Worm (Caenorhabditis elegans): Measurements from ENCODE around the gene ooc-5.

Gene ooc-5

ce11 chrII:9014188-9014587 is 21.2 kb downstream of the ooc-5 start:
- TF ChIP-seq somi-1 (GFP tag; optimal IDR thresholded peaks at IDR 0.05) (no peak), F10E7.11 (tag; optimal IDR thresholded peaks at IDR 0.05) (no peak), attf-6 (GFP tag; IDR thresholded peaks at IDR 0.05) (no peak), bed-1 (GFP tag; IDR thresholded peaks at IDR 0.05) (no peak), fkh-3 (tag; optimal IDR thresholded peaks at IDR 0.05) (no peak), snpc-3.4 (tag; optimal IDR thresholded peaks at IDR 0.05) (no peak), tbx-9 (tag; optimal IDR thresholded peaks at IDR 0.05; ENCODE audit: borderline replicate concordance) (no peak), aptf-2 (GFP tag; conservative IDR thresholded peaks at IDR 0.05) (no peak), K12H6.12 (tag; optimal IDR thresholded peaks at IDR 0.05) (no peak), nhr-120 (GFP tag; IDR thresholded peaks at IDR 0.05) (no peak), Y95B8A.8 (GFP tag; IDR thresholded peaks at IDR 0.05) (no peak), aptf-3 (GFP tag; IDR thresholded peaks at IDR 0.05) (no peak), ztf-18 (tag; optimal IDR thresholded peaks at IDR 0.05) (no peak), chd-7 (tag; optimal IDR thresholded peaks at IDR 0.05) (no peak), dpff-1 (tag; optimal IDR thresholded peaks at IDR 0.05) (no peak), ztf-28 (GFP tag; IDR thresholded peaks at IDR 0.05) (no peak), nhr-80 (tag; optimal IDR thresholded peaks at IDR 0.05) (no peak), C17E4.6 (GFP tag; IDR thresholded peaks at IDR 0.05) (no peak), madf-6 (GFP tag; IDR thresholded peaks at IDR 0.05) (no peak)

- TF ChIP-seq dox-1 (GFP tag; IDR thresholded peaks at IDR 0.05) (0 out of 2 replicates have a peak, but pooled peaks have one; percentile 9), sptf-2 (GFP tag; optimal IDR thresholded peaks at IDR 0.05) (no peak)
Measured at ce11 chrII:9014877-9015505, 22.0 kb downstream of the ooc-5 start.

- TF ChIP-seq sptf-2 (GFP tag; optimal IDR thresholded peaks at IDR 0.05), result no peak
- no peak for TF ChIP-seq ceh-100 (GFP tag; IDR thresholded peaks at IDR 0.05)
- TF ChIP-seq ztf-22 (GFP tag; optimal IDR thresholded peaks at IDR 0.05), result no peak
- no peak for TF ChIP-seq Y95B8A.8 (GFP tag; IDR thresholded peaks at IDR 0.05)
- TF ChIP-seq madf-3 (GFP tag; IDR thresholded peaks at IDR 0.05), result no peak
- TF ChIP-seq ekl-4 (GFP tag; IDR thresholded peaks at IDR 0.05), result no peak
- TF ChIP-seq lin-26 (GFP tag; IDR thresholded peaks at IDR 0.05), result no peak
- TF ChIP-seq chd-7 (tag; optimal IDR thresholded peaks at IDR 0.05), result no peak
- no peak for TF ChIP-seq atf-7 (tag; optimal IDR thresholded peaks at IDR 0.05)
- no peak for TF ChIP-seq C17E4.6 (GFP tag; IDR thresholded peaks at IDR 0.05)
- no peak for TF ChIP-seq nhr-27 (tag; optimal IDR thresholded peaks at IDR 0.05)
- TF ChIP-seq him-1 (tag; optimal IDR thresholded peaks at IDR 0.05), result no peak
Measured at ce11 chrII:9017628-9018027, 24.7 kb downstream of the ooc-5 start.

- TF ChIP-seq ztf-22 (GFP tag; optimal IDR thresholded peaks at IDR 0.05) (no peak), K12H6.12 (tag; optimal IDR thresholded peaks at IDR 0.05) (no peak), zfh-2 (GFP tag; conservative IDR thresholded peaks at IDR 0.05) (no peak), egl-18 (GFP tag; IDR thresholded peaks at IDR 0.05) (no peak), zim-3 (tag; optimal IDR thresholded peaks at IDR 0.05) (no peak), F52B5.7 (tag; optimal IDR thresholded peaks at IDR 0.05) (no peak), attf-6 (GFP tag; IDR thresholded peaks at IDR 0.05) (no peak), efl-1 (GFP tag; optimal IDR thresholded peaks at IDR 0.05) (no peak), lir-1 (GFP tag; conservative IDR thresholded peaks at IDR 0.05) (no peak), madf-10 (tag; optimal IDR thresholded peaks at IDR 0.05) (no peak), F39B2.1 (GFP tag; IDR thresholded peaks at IDR 0.05) (no peak), sea-2 (GFP tag; IDR thresholded peaks at IDR 0.05) (no peak), Y56A3A.18 (GFP tag; IDR thresholded peaks at IDR 0.05) (no peak), gei-17 (GFP tag; optimal IDR thresholded peaks at IDR 0.05) (no peak), nhr-80 (tag; optimal IDR thresholded peaks at IDR 0.05) (no peak), let-526 (GFP tag; IDR thresholded peaks at IDR 0.05) (no peak), hmg-20 (GFP tag; IDR thresholded peaks at IDR 0.05) (no peak), lin-40 (tag; optimal IDR thresholded peaks at IDR 0.05) (no peak)
Measured at ce11 chrII:9019704-9020103, 26.7 kb downstream of the ooc-5 start, which contains the start of gene dep-1. dep-1 (minus strand) TSS chrII:9019798.
